Fruit fly (Drosophila melanogaster): ENCODE measurements around the gene CG14625.

- TF ChIP-seq CTCF (optimal IDR thresholded peaks at IDR 0.05) (no peak), CG8478 (optimal IDR thresholded peaks at IDR 0.05) (no peak)
These were observed 19.5 kb upstream of the CG14625 start, which contains the start of gene CG11379 for dm6 chrX:1179865-1180264.

Measured in S2 (cell line).